Fruit fly (Drosophila melanogaster) whole organism: ENCODE results near the gene IP3K2.

ENCODE experiments used
- CG8478 ChIP-seq: fragments of >200 bp; optimal IDR thresholded peaks from 2 replicates; lab custom pipeline; 2018; ENCODE audit warnings: inconsistent platforms
- pan ChIP-seq: fragments of >200 bp; optimal IDR thresholded peaks from 2 replicates; lab custom pipeline; 2017
- psq ChIP-seq: fragments of >200 bp; optimal IDR thresholded peaks from 2 replicates; lab custom pipeline; 2017

DNA sequence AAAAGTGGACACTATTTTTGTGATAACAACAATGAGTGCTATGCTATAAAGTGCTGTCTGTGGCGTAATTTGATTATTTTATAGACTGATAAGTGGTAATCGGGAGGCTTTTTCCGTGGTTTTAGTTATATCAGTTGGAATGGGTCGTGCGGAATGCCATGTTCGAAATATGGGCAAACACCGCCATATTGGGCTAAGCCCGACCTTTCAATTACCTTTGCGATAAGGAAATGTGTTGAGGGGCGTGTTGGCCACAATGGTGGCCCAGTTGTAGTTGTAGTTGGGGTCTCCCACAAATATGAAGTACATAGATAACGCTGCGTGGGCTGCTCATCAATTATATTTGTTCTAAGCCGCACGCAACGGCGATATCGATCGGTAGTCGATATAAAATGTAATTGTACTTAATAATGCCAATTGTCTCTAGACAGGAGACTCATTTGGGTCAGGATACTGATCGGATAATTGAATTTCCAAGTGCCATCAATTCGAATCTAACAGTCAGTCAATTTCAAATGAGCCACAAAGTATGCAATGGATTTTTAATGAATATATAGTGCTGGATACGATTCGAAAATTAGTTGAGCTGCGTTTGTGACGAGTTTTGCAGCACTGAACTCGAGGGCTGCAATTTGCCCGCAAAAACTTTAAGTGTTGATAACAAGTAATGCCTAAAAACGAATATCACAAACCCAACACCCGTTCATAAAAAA lies 31.2 kb downstream of the IP3K2 start:
- no peak for TF ChIP-seq psq
- no peak for TF ChIP-seq pan (lab: Kevin White, UChicago)
- no peak for TF ChIP-seq CG8478 (lab: Kevin White, UChicago)
